Worm (Caenorhabditis elegans) whole organism, mixed stage, embryonic: Measurements from ENCODE around the gene F22H10.3.

ENCODE experiments used
- M03D4.4 ChIP-seq: sonication (generic microtip); optimal IDR thresholded peaks from 2 replicates; lab custom pipeline; 2017; ENCODE audit warnings: mild to moderate bottlenecking, missing genetic modification characterization, missing compliant biosample characterization
- blmp-1 ChIP-seq: fragments of 150-350 bp; optimal IDR thresholded peaks from 2 replicates; lab custom pipeline; 2014; ENCODE audit warnings: missing biosample characterization, missing genetic modification characterization
- ceh-39 ChIP-seq: fragments of 150-350 bp; optimal IDR thresholded peaks from 2 replicates; lab custom pipeline; 2014; ENCODE audit warnings: missing biosample characterization, missing genetic modification characterization
- ceh-43 ChIP-seq: fragments of 200-800 bp; sonication (Bioruptor generic); optimal IDR thresholded peaks from 2 replicates; lab custom pipeline; 2018; ENCODE audit warnings: mild to moderate bottlenecking, missing genetic modification characterization, moderate library complexity, missing compliant biosample characterization
- ceh-83 ChIP-seq: fragments of 200-800 bp; sonication (Bioruptor generic); optimal IDR thresholded peaks from 2 replicates; lab custom pipeline; 2018; ENCODE audit warnings: mild to moderate bottlenecking, missing genetic modification characterization, missing compliant biosample characterization
- ces-1 ChIP-seq: fragments of 150-350 bp; optimal IDR thresholded peaks from 2 replicates; lab custom pipeline; 2014; ENCODE audit warnings: missing biosample characterization, missing genetic modification reagents, missing genetic modification characterization
- drap-1 ChIP-seq: fragments of 200-800 bp; sonication (Bioruptor generic); optimal IDR thresholded peaks from 3 replicates; lab custom pipeline; 2018; ENCODE audit warnings: mild to moderate bottlenecking, missing genetic modification characterization, missing compliant biosample characterization
- elt-1 ChIP-seq: sonication (generic microtip); optimal IDR thresholded peaks from 2 replicates; lab custom pipeline; 2017; ENCODE audit warnings: missing genetic modification characterization, mild to moderate bottlenecking, missing compliant biosample characterization, antibody characterized with exemption, moderate library complexity, borderline replicate concordance; ENCODE audit not compliant: insufficient read depth
- elt-3 ChIP-seq: fragments of 150-350 bp; optimal IDR thresholded peaks from 2 replicates; lab custom pipeline; 2014; ENCODE audit warnings: missing biosample characterization, missing genetic modification characterization
- flh-1 ChIP-seq: fragments of 200-800 bp; sonication (Bioruptor generic); optimal IDR thresholded peaks from 2 replicates; lab custom pipeline; 2018; ENCODE audit warnings: mild to moderate bottlenecking, missing genetic modification characterization, moderate library complexity, missing compliant biosample characterization
- ham-2 ChIP-seq: fragments of 200-800 bp; sonication (Bioruptor generic); optimal IDR thresholded peaks from 2 replicates; lab custom pipeline; 2018; ENCODE audit warnings: mild to moderate bottlenecking, missing genetic modification characterization, missing compliant biosample characterization
- hlh-1 ChIP-seq: fragments of 150-350 bp; optimal IDR thresholded peaks from 2 replicates; lab custom pipeline; 2014; ENCODE audit warnings: missing biosample characterization, missing genetic modification reagents, missing genetic modification characterization
- lin-13 ChIP-seq: fragments of 150-350 bp; optimal IDR thresholded peaks from 2 replicates; lab custom pipeline; 2014; ENCODE audit warnings: missing biosample characterization, missing genetic modification characterization
- lin-32 ChIP-seq: fragments of 200-800 bp; sonication (Bioruptor generic); optimal IDR thresholded peaks from 2 replicates; lab custom pipeline; 2018; ENCODE audit warnings: mild to moderate bottlenecking, missing genetic modification characterization, missing compliant biosample characterization
- lsy-2 ChIP-seq: fragments of 150-350 bp; optimal IDR thresholded peaks from 2 replicates; lab custom pipeline; 2014; ENCODE audit warnings: missing biosample characterization, missing genetic modification characterization
- mab-5 ChIP-seq: fragments of 150-350 bp; optimal IDR thresholded peaks from 2 replicates; lab custom pipeline; 2014; ENCODE audit warnings: missing biosample characterization, missing genetic modification characterization
- mep-1 ChIP-seq: fragments of 150-350 bp; optimal IDR thresholded peaks from 2 replicates; lab custom pipeline; 2017; ENCODE audit warnings: missing biosample characterization, missing genetic modification reagents, missing genetic modification characterization, inconsistent platforms
- mls-2 ChIP-seq: sonication (generic microtip); optimal IDR thresholded peaks from 2 replicates; lab custom pipeline; 2016; ENCODE audit warnings: mild to moderate bottlenecking, missing genetic modification characterization, moderate library complexity, missing compliant biosample characterization
- nhr-12 ChIP-seq: fragments of 150-350 bp; optimal IDR thresholded peaks from 2 replicates; lab custom pipeline; 2014; ENCODE audit warnings: missing biosample characterization, missing genetic modification characterization
- nhr-2 ChIP-seq: fragments of 150-350 bp; optimal IDR thresholded peaks from 2 replicates; lab custom pipeline; 2014; ENCODE audit warnings: missing biosample characterization, missing genetic modification characterization
- nhr-28 ChIP-seq: fragments of 150-350 bp; optimal IDR thresholded peaks from 2 replicates; lab custom pipeline; 2014; ENCODE audit warnings: missing biosample characterization, missing genetic modification characterization
- nhr-76 ChIP-seq: sonication (generic microtip); optimal IDR thresholded peaks from 2 replicates; lab custom pipeline; 2017; ENCODE audit warnings: missing biosample characterization, missing genetic modification characterization
- pha-4 ChIP-seq: fragments of 150-350 bp; optimal IDR thresholded peaks from 2 replicates; lab custom pipeline; 2018; ENCODE audit warnings: missing biosample characterization, missing genetic modification reagents, missing genetic modification characterization
- sem-2 ChIP-seq: fragments of 200-800 bp; sonication (Bioruptor generic); optimal IDR thresholded peaks from 2 replicates; lab custom pipeline; 2018; ENCODE audit warnings: mild to moderate bottlenecking, missing genetic modification characterization, missing compliant biosample characterization
- snpc-4 ChIP-seq: fragments of 150-350 bp; optimal IDR thresholded peaks from 2 replicates; lab custom pipeline; 2014; ENCODE audit warnings: missing biosample characterization, missing genetic modification characterization
- sptf-1 ChIP-seq: sonication (generic microtip); optimal IDR thresholded peaks from 2 replicates; lab custom pipeline; 2017; ENCODE audit warnings: mild to moderate bottlenecking, missing genetic modification characterization, moderate library complexity, missing compliant biosample characterization
- tbx-8 ChIP-seq: fragments of 200-800 bp; sonication (Bioruptor generic); optimal IDR thresholded peaks from 2 replicates; lab custom pipeline; 2018; ENCODE audit warnings: mild to moderate bottlenecking, missing genetic modification characterization, moderate library complexity, missing compliant biosample characterization
- unc-120 ChIP-seq: sonication (generic microtip); optimal IDR thresholded peaks from 2 replicates; lab custom pipeline; 2017; ENCODE audit warnings: missing genetic modification characterization, missing compliant biosample characterization; ENCODE audit not compliant: poor library complexity, severe bottlenecking
- unc-39 ChIP-seq: fragments of 150-350 bp; optimal IDR thresholded peaks from 2 replicates; lab custom pipeline; 2014; ENCODE audit warnings: missing biosample characterization, missing genetic modification characterization
- unc-62 ChIP-seq: fragments of 150-350 bp; optimal IDR thresholded peaks from 2 replicates; lab custom pipeline; 2014; ENCODE audit warnings: missing biosample characterization, missing genetic modification reagents, missing genetic modification characterization
- zip-8 ChIP-seq: fragments of 150-350 bp; optimal IDR thresholded peaks from 2 replicates; lab custom pipeline; 2014; ENCODE audit warnings: missing biosample characterization, missing genetic modification characterization
- ztf-11 ChIP-seq: fragments of 150-350 bp; optimal IDR thresholded peaks from 2 replicates; lab custom pipeline; 2014; ENCODE audit warnings: missing biosample characterization, missing genetic modification characterization

F22H10.3 gene

ce11 chrX:16715938-16716337 lies 38.4 kb upstream of the F22H10.3 start:
- no peak for TF ChIP-seq unc-120 (tag; lab: Kevin White, UChicago)
- TF ChIP-seq tbx-8 (GFP tag; lab: Kevin White, UChicago), result no peak
- TF ChIP-seq sptf-1 (tag; lab: Kevin White, UChicago), result no peak
- TF ChIP-seq elt-1, result no peak
- TF ChIP-seq lsy-2 (tag; lab: Kevin White, UChicago), result no peak
- TF ChIP-seq drap-1 (GFP tag; lab: Kevin White, UChicago), result no peak
- no peak for TF ChIP-seq mls-2 (tag; lab: Kevin White, UChicago)
- no peak for TF ChIP-seq ztf-11 (tag; lab: Kevin White, UChicago)
- TF ChIP-seq pha-4, result no peak
- no peak for TF ChIP-seq lin-32
- no peak for TF ChIP-seq ham-2 (GFP tag; lab: Kevin White, UChicago)
- no peak for TF ChIP-seq sem-2 (GFP tag; lab: Kevin White, UChicago)
- TF ChIP-seq elt-3 (tag; lab: Kevin White, UChicago), result no peak
- TF ChIP-seq nhr-12, result no peak
- TF ChIP-seq M03D4.4, result no peak

- no peak for TF ChIP-seq unc-39
- TF ChIP-seq tbx-8 (GFP tag; lab: Kevin White, UChicago), result no peak
- no peak for TF ChIP-seq zip-8
- TF ChIP-seq nhr-28, result no peak
- no peak for TF ChIP-seq M03D4.4
- no peak for TF ChIP-seq ceh-83 (GFP tag; lab: Kevin White, UChicago)
Measured at ce11 chrX:16711381-16711780, 33.9 kb upstream of the F22H10.3 start, which contains the start of gene lgc-53. Gene lgc-53 (plus strand): TSS chrX:16711681.

ce11 chrX:16705607-16706006 lies 28.1 kb upstream of the F22H10.3 start:
- TF ChIP-seq M03D4.4 (no peak), pha-4 (no peak), mab-5 (tag; lab: Kevin White, UChicago) (no peak), lsy-2 (tag; lab: Kevin White, UChicago) (no peak), mep-1 (no peak), drap-1 (GFP tag; lab: Kevin White, UChicago) (no peak), snpc-4 (no peak), ztf-11 (tag; lab: Kevin White, UChicago) (no peak), flh-1 (GFP tag; lab: Kevin White, UChicago) (no peak), nhr-28 (no peak), tbx-8 (GFP tag; lab: Kevin White, UChicago) (no peak)

ce11 chrX:16704086-16704485 lies 26.6 kb upstream of the F22H10.3 start:
- TF ChIP-seq unc-62, result peak; percentile 26
- TF ChIP-seq nhr-28, result no peak
- TF ChIP-seq lin-13, result no peak
- no peak for TF ChIP-seq ceh-39 (tag; lab: Kevin White, UChicago)
- TF ChIP-seq unc-120 (tag; lab: Kevin White, UChicago), result no peak
- no peak for TF ChIP-seq mab-5 (tag; lab: Kevin White, UChicago)
- TF ChIP-seq pha-4, result peak; percentile 63
- TF ChIP-seq zip-8, result no peak
- TF ChIP-seq ces-1 (GFP tag; lab: Kevin White, UChicago), result peak; percentile 45
- TF ChIP-seq nhr-76, result no peak
- TF ChIP-seq hlh-1 (tag; lab: Kevin White, UChicago), result no peak

ce11 chrX:16702232-16702631 lies 24.7 kb upstream of the F22H10.3 start, which contains the start of gene F22H10.1:
Gene F22H10.1 (plus strand): TSS chrX:16702442.
- TF ChIP-seq hlh-1 (tag; lab: Kevin White, UChicago) (no peak), mep-1 (no peak), pha-4 (no peak), ceh-39 (tag; lab: Kevin White, UChicago) (no peak), ham-2 (GFP tag; lab: Kevin White, UChicago) (no peak), zip-8 (no peak), snpc-4 (no peak)

- TF ChIP-seq unc-120 (tag; lab: Kevin White, UChicago) (no peak), unc-39 (no peak), elt-3 (tag; lab: Kevin White, UChicago) (no peak), blmp-1 (tag; lab: Kevin White, UChicago) (no peak), M03D4.4 (no peak), nhr-2 (no peak), nhr-12 (no peak), mls-2 (tag; lab: Kevin White, UChicago) (no peak), lsy-2 (tag; lab: Kevin White, UChicago) (no peak), sptf-1 (tag; lab: Kevin White, UChicago) (no peak), hlh-1 (tag; lab: Kevin White, UChicago) (no peak), nhr-28 (no peak), nhr-76 (no peak), tbx-8 (GFP tag; lab: Kevin White, UChicago) (no peak), ces-1 (GFP tag; lab: Kevin White, UChicago) (no peak), ceh-43 (GFP tag; lab: Kevin White, UChicago) (no peak), unc-62 (no peak), ceh-83 (GFP tag; lab: Kevin White, UChicago) (no peak), pha-4 (no peak)
Measured at ce11 chrX:16698074-16698473, 20.6 kb upstream of the F22H10.3 start.
